Worm (Caenorhabditis elegans) whole organism, L2 larva: ENCODE data around the gene F53B2.8.
"Not testable (repeated sequence)": the region's sequence is repeated elsewhere in the genome, so short reads cannot be mapped to it uniquely, and the experiment has no call there.

Experiments used
- R02D3.7 ChIP-seq: fragments of 150-350 bp; optimal IDR thresholded peaks from 2 replicates; lab custom pipeline; 2014; ENCODE audit warnings: missing biosample characterization, missing genetic modification characterization
- Y55F3AM.14 ChIP-seq: fragments of 200-800 bp; sonication (Bioruptor generic); optimal IDR thresholded peaks from 2 replicates; lab custom pipeline; 2018; ENCODE audit warnings: mild to moderate bottlenecking, missing genetic modification characterization, missing compliant biosample characterization
- ZK546.5 ChIP-seq: sonication (generic microtip); optimal IDR thresholded peaks from 2 replicates; lab custom pipeline; 2017; ENCODE audit warnings: missing biosample characterization, missing genetic modification characterization
- alr-1 ChIP-seq: fragments of 150-350 bp; optimal IDR thresholded peaks from 2 replicates; lab custom pipeline; 2014; ENCODE audit warnings: missing biosample characterization, missing genetic modification characterization
- aly-2 ChIP-seq: fragments of 150-350 bp; optimal IDR thresholded peaks from 2 replicates; lab custom pipeline; 2014; ENCODE audit warnings: missing biosample characterization, missing genetic modification characterization
- ama-1 ChIP-seq: fragments of 150-350 bp; optimal IDR thresholded peaks from 2 replicates; lab custom pipeline; 2018; ENCODE audit warnings: inconsistent platforms
- blmp-1 ChIP-seq: sonication (generic microtip); optimal IDR thresholded peaks from 2 replicates; lab custom pipeline; 2017; ENCODE audit warnings: missing genetic modification characterization, mild to moderate bottlenecking, missing compliant biosample characterization, antibody characterized with exemption, moderate library complexity; ENCODE audit not compliant: insufficient read depth
- ceh-82 ChIP-seq: fragments of 150-350 bp; optimal IDR thresholded peaks from 2 replicates; lab custom pipeline; 2014; ENCODE audit warnings: missing biosample characterization, missing genetic modification characterization
- crh-2 ChIP-seq: sonication (generic microtip); optimal IDR thresholded peaks from 2 replicates; lab custom pipeline; 2017; ENCODE audit warnings: missing biosample characterization, missing genetic modification characterization
- dmd-4 ChIP-seq: sonication (generic microtip); optimal IDR thresholded peaks from 2 replicates; lab custom pipeline; 2017; ENCODE audit warnings: missing biosample characterization, missing genetic modification characterization
- egl-27 ChIP-seq: sonication (generic microtip); optimal IDR thresholded peaks from 3 replicates; lab custom pipeline; 2017; ENCODE audit warnings: missing biosample characterization, missing genetic modification reagents, missing genetic modification characterization
- elt-1 ChIP-seq: fragments of 150-350 bp; optimal IDR thresholded peaks from 2 replicates; lab custom pipeline; 2014; ENCODE audit warnings: missing biosample characterization, missing genetic modification characterization
- lin-11 ChIP-seq: fragments of 150-350 bp; sonication (generic microtip); optimal IDR thresholded peaks from 2 replicates; lab custom pipeline; 2014; ENCODE audit warnings: missing biosample characterization, missing genetic modification characterization, inconsistent platforms, mixed read lengths
- lsy-2 ChIP-seq, 2 experiments: fragments of 150-350 bp in 1 of 2; sonication (generic microtip) in 1 of 2; optimal IDR thresholded peaks; 2 replicates each; lab custom pipeline; 2014 to 2017; ENCODE audit warnings: missing biosample characterization in 2 of 2, missing genetic modification characterization in 2 of 2
- mbf-1 ChIP-seq: sonication (generic microtip); optimal IDR thresholded peaks from 2 replicates; lab custom pipeline; 2017; ENCODE audit warnings: missing biosample characterization, missing genetic modification characterization
- mdl-1 ChIP-seq, 2 experiments: fragments of 150-350 bp in 1 of 2; sonication (generic microtip) in 1 of 2; optimal IDR thresholded peaks; 2 replicates each; lab custom pipeline; 2017; ENCODE audit warnings: missing biosample characterization in 2 of 2, missing genetic modification characterization in 2 of 2
- nhr-10 ChIP-seq: sonication (generic microtip); optimal IDR thresholded peaks from 2 replicates; lab custom pipeline; 2017; ENCODE audit warnings: missing biosample characterization, missing genetic modification characterization
- nhr-11 ChIP-seq: fragments of 150-350 bp; optimal IDR thresholded peaks from 2 replicates; lab custom pipeline; 2014; ENCODE audit warnings: missing biosample characterization, missing genetic modification characterization
- nhr-12 ChIP-seq: fragments of 150-350 bp; optimal IDR thresholded peaks from 2 replicates; lab custom pipeline; 2014; ENCODE audit warnings: missing biosample characterization, missing genetic modification characterization
- nhr-129 ChIP-seq: fragments of 150-350 bp; optimal IDR thresholded peaks from 2 replicates; lab custom pipeline; 2014; ENCODE audit warnings: missing biosample characterization, missing genetic modification characterization
- nhr-21 ChIP-seq: fragments of 150-350 bp; optimal IDR thresholded peaks from 2 replicates; lab custom pipeline; 2014; ENCODE audit warnings: missing biosample characterization, missing genetic modification characterization
- nhr-23 ChIP-seq: fragments of 150-350 bp; optimal IDR thresholded peaks from 2 replicates; lab custom pipeline; 2014; ENCODE audit warnings: missing biosample characterization, missing genetic modification reagents, missing genetic modification characterization
- nhr-25 ChIP-seq: fragments of 150-350 bp; sonication (generic microtip); optimal IDR thresholded peaks from 3 replicates; lab custom pipeline; 2014; ENCODE audit warnings: missing biosample characterization, missing genetic modification characterization
- nhr-6 ChIP-seq: fragments of 150-350 bp; optimal IDR thresholded peaks from 2 replicates; lab custom pipeline; 2014; ENCODE audit warnings: missing biosample characterization, missing genetic modification characterization
- nhr-77 ChIP-seq: fragments of 150-350 bp; optimal IDR thresholded peaks from 2 replicates; lab custom pipeline; 2014; ENCODE audit warnings: missing biosample characterization, missing genetic modification characterization
- skn-1 ChIP-seq: sonication (generic microtip); optimal IDR thresholded peaks from 2 replicates; lab custom pipeline; 2017; ENCODE audit warnings: missing biosample characterization, missing genetic modification characterization
- sma-3 ChIP-seq: sonication (generic microtip); optimal IDR thresholded peaks from 2 replicates; lab custom pipeline; 2016; ENCODE audit warnings: missing genetic modification reagents, missing genetic modification characterization, missing compliant biosample characterization
- sma-9 ChIP-seq, 2 experiments: fragments of 150-350 bp in 1 of 2; sonication (generic microtip) in 1 of 2; optimal IDR thresholded peaks; 2 replicates each; lab custom pipeline; 2014 to 2016; ENCODE audit warnings: missing genetic modification characterization in 2 of 2, mild to moderate bottlenecking in 1 of 2, missing biosample characterization in 1 of 2, missing compliant biosample characterization in 1 of 2, missing genetic modification reagents in 1 of 2, moderate library complexity in 1 of 2
- unc-39 ChIP-seq: fragments of 150-350 bp; optimal IDR thresholded peaks from 2 replicates; lab custom pipeline; 2014; ENCODE audit warnings: missing biosample characterization, missing genetic modification characterization
- unc-55 ChIP-seq: fragments of 150-350 bp; sonication (generic microtip); optimal IDR thresholded peaks from 3 replicates; lab custom pipeline; 2014; ENCODE audit warnings: missing biosample characterization, missing genetic modification reagents, missing genetic modification characterization
- unc-62 ChIP-seq: fragments of 150-350 bp; optimal IDR thresholded peaks from 2 replicates; lab custom pipeline; 2014; ENCODE audit warnings: missing biosample characterization, missing genetic modification reagents, missing genetic modification characterization
- zag-1 ChIP-seq: fragments of 150-350 bp; optimal IDR thresholded peaks from 2 replicates; lab custom pipeline; 2014; ENCODE audit warnings: missing biosample characterization, missing genetic modification characterization
- ztf-11 ChIP-seq: sonication (generic microtip); optimal IDR thresholded peaks from 2 replicates; lab custom pipeline; 2017; ENCODE audit warnings: missing biosample characterization, missing genetic modification characterization

F53B2.8 gene

DNA sequence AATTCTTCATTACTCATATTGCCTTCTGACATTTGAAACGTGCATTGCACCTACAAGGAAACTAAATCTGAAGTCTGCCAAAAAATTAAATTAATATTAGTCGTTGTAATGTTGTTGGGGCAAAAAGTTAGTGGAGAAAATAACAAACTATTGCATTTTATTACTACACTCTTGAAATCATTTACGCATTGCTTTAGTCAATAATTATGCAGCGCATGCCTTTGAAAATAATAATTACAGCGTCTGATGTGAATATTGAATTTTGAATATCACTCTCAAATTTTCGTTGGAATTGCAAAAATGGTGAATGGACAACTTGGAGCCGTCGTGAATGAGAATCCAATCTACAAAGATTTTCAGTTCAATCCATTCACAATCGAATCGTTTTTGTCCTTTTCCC lies 29.0 kb downstream of the F53B2.8 start, which contains the start of gene sru-19:
Gene sru-19, plus strand, starts transcription at position 301 of the 400 bp plus-strand sequence.
- no peak for TF ChIP-seq nhr-25 (tag; lab: Kevin White, UChicago)
- no peak for TF ChIP-seq Y55F3AM.14 (GFP tag; lab: Kevin White, UChicago)
- TF ChIP-seq unc-55 = no peak
- TF ChIP-seq sma-3 = no peak
- TF ChIP-seq R02D3.7 (tag; lab: Kevin White, UChicago) = no peak
- no peak for TF ChIP-seq nhr-23 (tag; lab: Kevin White, UChicago)
- no peak for TF ChIP-seq nhr-6 (tag; lab: Kevin White, UChicago)
- no peak for TF ChIP-seq unc-39
- TF ChIP-seq egl-27 (tag; lab: Kevin White, UChicago) = no peak
- no peak for TF ChIP-seq ztf-11 (tag; lab: Kevin White, UChicago)
- no peak for TF ChIP-seq nhr-12 (tag; lab: Kevin White, UChicago)

DNA sequence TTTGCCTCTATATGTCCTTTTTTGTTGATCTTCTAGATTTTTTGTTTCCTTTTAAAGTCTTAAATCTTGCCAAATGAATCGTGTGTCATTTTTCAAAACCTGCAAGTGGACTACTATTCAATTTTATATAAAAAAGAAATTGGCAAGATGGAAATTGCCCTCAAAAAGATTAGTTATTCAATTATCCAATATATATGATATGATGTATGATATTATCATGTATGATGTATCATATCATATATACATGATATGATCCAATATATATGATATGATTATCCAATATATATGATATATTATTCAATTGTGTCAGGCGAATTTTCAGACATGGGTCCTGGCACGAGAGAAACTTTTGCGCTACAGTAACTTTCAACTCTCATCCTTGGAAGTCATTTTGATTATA lies 32.0 kb downstream of the F53B2.8 start, which contains the start of gene sru-20:
Gene sru-20, plus strand, starts transcription at position 301 of the 400 bp plus-strand sequence.
- no peak for TF ChIP-seq crh-2
- TF ChIP-seq dmd-4 (tag; lab: Kevin White, UChicago) = no peak
- no peak for TF ChIP-seq mbf-1 (tag; lab: Kevin White, UChicago)
- no peak for TF ChIP-seq unc-62 (GFP tag; lab: Kevin White, UChicago)
- no peak for TF ChIP-seq ztf-11 (tag; lab: Kevin White, UChicago)
- no peak for TF ChIP-seq alr-1 (tag; lab: Kevin White, UChicago)
- TF ChIP-seq nhr-129 = no peak
- no peak for TF ChIP-seq egl-27 (tag; lab: Kevin White, UChicago)
- no peak for TF ChIP-seq nhr-25 (tag; lab: Kevin White, UChicago)
- TF ChIP-seq mdl-1 (tag; optimal IDR thresholded peaks at IDR 0.05; lab: Kevin White, UChicago) = no peak
- TF ChIP-seq, all 48 proteins: peak for 0

DNA sequence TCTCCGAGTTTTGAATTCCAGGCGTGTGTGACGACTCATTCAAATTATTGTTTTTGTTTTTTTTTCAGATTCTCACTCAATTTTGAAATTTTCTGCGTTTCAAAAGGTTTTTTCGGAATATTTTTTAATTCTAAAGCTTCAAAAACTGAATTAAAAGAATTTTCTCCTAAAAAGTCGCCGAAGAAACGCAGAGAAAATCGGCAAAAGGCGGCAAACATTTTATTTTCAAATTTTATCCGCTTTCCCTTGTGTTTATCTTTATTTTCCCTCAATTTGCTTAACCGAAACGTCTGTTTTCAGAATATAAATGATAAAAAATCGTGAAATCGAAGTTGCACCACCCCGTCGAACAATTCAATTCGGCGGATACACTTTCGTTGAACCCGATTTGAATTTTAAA lies 36.7 kb downstream of the F53B2.8 start, which contains the start of gene him-6:
Gene him-6, plus strand, starts transcription at position 301 of the 400 bp plus-strand sequence.
- TF ChIP-seq ZK546.5 (tag; lab: Kevin White, UChicago) (no peak), alr-1 (tag; lab: Kevin White, UChicago) (no peak), elt-1 (no peak), nhr-77 (no peak), ztf-11 (tag; lab: Kevin White, UChicago) (no peak), nhr-21 (tag; lab: Kevin White, UChicago) (no peak), lin-11 (tag; lab: Kevin White, UChicago) (no peak), aly-2 (tag; lab: Kevin White, UChicago) (no peak), R02D3.7 (tag; lab: Kevin White, UChicago) (no peak), nhr-129 (no peak), sma-9 (GFP tag; optimal IDR thresholded peaks at IDR 0.05; lab: Kevin White, UChicago) (no peak), sma-9 (tag; optimal IDR thresholded peaks at IDR 0.05; lab: Kevin White, UChicago) (no peak), nhr-10 (tag; lab: Kevin White, UChicago) (no peak), nhr-12 (tag; lab: Kevin White, UChicago) (no peak)

DNA sequence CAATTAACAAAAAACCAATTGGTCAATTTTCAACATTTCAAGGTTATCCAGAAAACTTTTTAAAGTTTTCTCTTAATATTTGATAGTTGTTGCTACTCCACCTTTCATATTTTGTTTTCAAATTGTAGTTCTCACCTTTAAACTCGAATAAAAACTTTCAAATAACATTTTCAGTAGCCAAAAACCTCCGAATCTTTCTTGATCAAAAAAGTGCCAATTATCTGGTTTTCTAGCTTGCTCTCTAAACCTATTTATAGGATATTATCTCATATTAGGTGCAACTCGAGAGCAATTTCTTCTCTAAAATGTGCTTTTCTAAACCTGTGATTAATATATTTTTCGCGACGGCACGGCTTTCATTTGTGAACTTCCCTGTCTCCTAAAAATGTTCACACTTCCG lies 40.0 kb downstream of the F53B2.8 start, which contains the start of gene sru-26:
Gene sru-26, plus strand, starts transcription at position 301 of the 400 bp plus-strand sequence.
- TF ChIP-seq nhr-11 (no peak), alr-1 (tag; lab: Kevin White, UChicago) (no peak), nhr-21 (tag; lab: Kevin White, UChicago) (no peak), sma-9 (GFP tag; optimal IDR thresholded peaks at IDR 0.05; lab: Kevin White, UChicago) (no peak), sma-9 (tag; optimal IDR thresholded peaks at IDR 0.05; lab: Kevin White, UChicago) (no peak), blmp-1 (tag; lab: Kevin White, UChicago) (no peak), skn-1 (tag; lab: Kevin White, UChicago) (no peak), crh-2 (no peak), nhr-12 (tag; lab: Kevin White, UChicago) (no peak), lin-11 (tag; lab: Kevin White, UChicago) (no peak), ceh-82 (tag; lab: Kevin White, UChicago) (no peak), lsy-2 (tag; optimal IDR thresholded peaks at IDR 0.05; lab: Kevin White, UChicago) (no peak), zag-1 (no peak), ama-1 (lab: Kevin White, UChicago) (no peak), ZK546.5 (tag; lab: Kevin White, UChicago) (no peak), Y55F3AM.14 (GFP tag; lab: Kevin White, UChicago) (no peak)

DNA sequence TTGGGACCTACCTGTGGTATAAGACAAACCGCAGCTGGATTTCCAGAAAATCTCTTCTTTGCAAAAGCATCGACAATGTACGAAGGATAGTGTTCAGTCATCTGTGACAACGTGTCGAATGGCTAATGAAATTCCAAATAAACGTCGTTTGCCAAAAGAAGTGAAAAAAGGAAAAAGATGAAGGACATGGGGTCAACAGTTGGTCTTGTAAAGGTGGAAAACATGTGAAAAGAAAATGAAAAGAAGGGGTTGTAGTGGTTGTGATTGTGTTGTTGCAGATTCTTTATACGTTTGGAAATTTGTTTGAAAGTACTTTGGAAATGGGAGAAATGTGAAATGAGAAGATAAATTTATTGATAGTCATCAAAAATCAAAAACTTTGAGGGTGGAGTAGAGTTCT lies 42.7 kb downstream of the F53B2.8 start, which contains the start of gene T04A11.4:
Gene T04A11.4, minus strand, starts transcription at position 101 of the 400 bp plus-strand sequence.
- not testable (repeated sequence) for TF ChIP-seq nhr-21, blmp-1, ceh-82 (tag; lab: Kevin White, UChicago)
